Worm (Caenorhabditis elegans) whole organism, L3 larva: Measurements from ENCODE around the gene skn-1.

Source experiments
- R02D3.7 ChIP-seq: fragments of 150-350 bp; optimal IDR thresholded peaks from 2 replicates; lab custom pipeline; 2014; ENCODE audit warnings: missing biosample characterization, missing genetic modification characterization
- ZK546.5 ChIP-seq: sonication (generic microtip); optimal IDR thresholded peaks from 2 replicates; lab custom pipeline; 2017; ENCODE audit warnings: missing biosample characterization, missing genetic modification characterization
- ceh-82 ChIP-seq: fragments of 150-350 bp; optimal IDR thresholded peaks from 2 replicates; lab custom pipeline; 2014; ENCODE audit warnings: missing biosample characterization, missing genetic modification characterization
- egl-27 ChIP-seq: sonication (generic microtip); optimal IDR thresholded peaks from 4 replicates; lab custom pipeline; 2017; ENCODE audit warnings: missing biosample characterization, missing genetic modification reagents, missing genetic modification characterization
- mml-1 ChIP-seq: fragments of 150-350 bp; sonication (generic microtip); optimal IDR thresholded peaks from 3 replicates; lab custom pipeline; 2014; ENCODE audit warnings: missing biosample characterization, missing genetic modification characterization
- nfya-1 ChIP-seq: sonication (generic microtip); optimal IDR thresholded peaks from 2 replicates; lab custom pipeline; 2017; ENCODE audit warnings: missing genetic modification characterization, mild to moderate bottlenecking, missing compliant biosample characterization, antibody characterized with exemption, moderate library complexity; ENCODE audit not compliant: insufficient read depth
- nhr-11 ChIP-seq: fragments of 150-350 bp; optimal IDR thresholded peaks from 2 replicates; lab custom pipeline; 2014; ENCODE audit warnings: missing biosample characterization, missing genetic modification characterization
- nhr-237 ChIP-seq: fragments of 150-350 bp; optimal IDR thresholded peaks from 2 replicates; lab custom pipeline; 2014; ENCODE audit warnings: missing biosample characterization, missing genetic modification characterization
- nhr-77 ChIP-seq: fragments of 150-350 bp; optimal IDR thresholded peaks from 2 replicates; lab custom pipeline; 2014; ENCODE audit warnings: missing biosample characterization, missing genetic modification characterization
- pha-4 ChIP-seq: fragments of 150-350 bp; optimal IDR thresholded peaks from 2 replicates; lab custom pipeline; 2014; ENCODE audit warnings: missing biosample characterization, missing genetic modification reagents, missing genetic modification characterization
- pqm-1 ChIP-seq: fragments of 150-350 bp; optimal IDR thresholded peaks from 2 replicates; lab custom pipeline; 2017; ENCODE audit warnings: missing biosample characterization, missing genetic modification characterization, inconsistent platforms
- skn-1 ChIP-seq: fragments of 150-350 bp; optimal IDR thresholded peaks from 2 replicates; lab custom pipeline; 2014; ENCODE audit warnings: missing biosample characterization, missing genetic modification characterization
- unc-62 ChIP-seq: fragments of 150-350 bp; sonication (generic microtip); optimal IDR thresholded peaks from 4 replicates; lab custom pipeline; 2014; ENCODE audit warnings: missing biosample characterization, missing genetic modification reagents, missing genetic modification characterization
- ztf-4 ChIP-seq: fragments of 150-350 bp; optimal IDR thresholded peaks from 2 replicates; lab custom pipeline; 2014; ENCODE audit warnings: missing biosample characterization, missing genetic modification characterization

ce11 chrIV:5649073-5649583 lies 11.1 kb downstream of the skn-1 start, which contains the start of gene csn-5:
- TF ChIP-seq pqm-1 (tag; lab: Kevin White, UChicago) = no peak
- peak; percentile 56 for TF ChIP-seq pha-4 (tag; lab: Kevin White, UChicago)
- TF ChIP-seq egl-27 (tag; lab: Kevin White, UChicago) = no peak
- no peak for TF ChIP-seq ztf-4 (tag; lab: Kevin White, UChicago)
- no peak for TF ChIP-seq ceh-82 (tag; lab: Kevin White, UChicago)
- TF ChIP-seq ZK546.5 (tag; lab: Kevin White, UChicago) = no peak
- no peak for TF ChIP-seq nhr-77 (tag; lab: Kevin White, UChicago)
- TF ChIP-seq skn-1 (tag; lab: Kevin White, UChicago) = no peak
- TF ChIP-seq R02D3.7 = peak; percentile 90
- peak; percentile 15 for TF ChIP-seq nfya-1
- no peak for TF ChIP-seq nhr-11 (tag; lab: Kevin White, UChicago)
- TF ChIP-seq mml-1 = no peak
- no peak for TF ChIP-seq unc-62 (GFP tag; lab: Kevin White, UChicago)
- TF ChIP-seq nhr-237 = no peak
